Fruit fly (Drosophila melanogaster): ENCODE measurements around the gene Cyp12a5.

The Cyp12a5 gene

dm6 chr3R:19094039-19094438 lies 38.4 kb upstream of the Cyp12a5 start, which contains the start of gene cdi:
cdi (minus strand) TSS chr3R:19094270.
- TF ChIP-seq Dif (GFP tag; optimal IDR thresholded peaks at IDR 0.05; ENCODE audit: partially characterized antibody) = peak; percentile 10
- no peak for TF ChIP-seq fru (GFP tag; optimal IDR thresholded peaks at IDR 0.05)
- TF ChIP-seq CG32264 (GFP tag; optimal IDR thresholded peaks at IDR 0.05) = no peak
- peak; percentile 1 for TF ChIP-seq brk (GFP tag; optimal IDR thresholded peaks at IDR 0.05)
- no peak for TF ChIP-seq pan (optimal IDR thresholded peaks at IDR 0.05)
- no peak for TF ChIP-seq dmrt93B (GFP tag; optimal IDR thresholded peaks at IDR 0.05)
- TF ChIP-seq CG9705 (GFP tag; optimal IDR thresholded peaks at IDR 0.05) = no peak
- TF ChIP-seq GATAd (GFP tag; optimal IDR thresholded peaks at IDR 0.05) = no peak
- TF ChIP-seq Hr78 (GFP tag; optimal IDR thresholded peaks at IDR 0.05) = no peak
- no peak for TF ChIP-seq woc (GFP tag; optimal IDR thresholded peaks at IDR 0.05)
- no peak for TF ChIP-seq N (GFP tag; optimal IDR thresholded peaks at IDR 0.05)
- no peak for TF ChIP-seq OdsH (GFP tag; optimal IDR thresholded peaks at IDR 0.05)
- TF ChIP-seq Mio (GFP tag; optimal IDR thresholded peaks at IDR 0.05) = no peak
- no peak for TF ChIP-seq usp (GFP tag; optimal IDR thresholded peaks at IDR 0.05)
- TF ChIP-seq Hnf4 (GFP tag; optimal IDR thresholded peaks at IDR 0.05) = peak; percentile 58
- TF ChIP-seq Hr83 (GFP tag; optimal IDR thresholded peaks at IDR 0.05; ENCODE audit: poor library complexity, severe bottlenecking) = peak; percentile 77
- peak; percentile 39 for TF ChIP-seq Sp1 (GFP tag; optimal IDR thresholded peaks at IDR 0.05)
- TF ChIP-seq psq (GFP tag; optimal IDR thresholded peaks at IDR 0.05) = no peak
- TF ChIP-seq rgr (GFP tag; optimal IDR thresholded peaks at IDR 0.05) = peak; percentile 20
- TF ChIP-seq CrebA (GFP tag; optimal IDR thresholded peaks at IDR 0.05; ENCODE audit: borderline replicate concordance) = no peak
- no peak for TF ChIP-seq dl (GFP tag; optimal IDR thresholded peaks at IDR 0.05; ENCODE audit: insufficient read depth in 1 of 2, partially characterized antibody in 2 of 2)
- no peak for TF ChIP-seq Vsx2 (GFP tag; optimal IDR thresholded peaks at IDR 0.05; ENCODE audit: partially characterized antibody)
- TF ChIP-seq HLH106 (tag; optimal IDR thresholded peaks at IDR 0.05) = no peak
- TF ChIP-seq sv (GFP tag; optimal IDR thresholded peaks at IDR 0.05) = no peak
- TF ChIP-seq tai (GFP tag; optimal IDR thresholded peaks at IDR 0.05) = peak; percentile 61
- no peak for TF ChIP-seq lola (GFP tag; optimal IDR thresholded peaks at IDR 0.05)
- peak in 1 of 2 experiments; percentile 7 for TF ChIP-seq foxo (GFP tag; optimal IDR thresholded peaks at IDR 0.05)
- TF ChIP-seq Myc (optimal IDR thresholded peaks at IDR 0.05) = no peak
- TF ChIP-seq dsf (GFP tag; optimal IDR thresholded peaks at IDR 0.05; ENCODE audit: borderline replicate concordance) = no peak
- no peak for TF ChIP-seq sage (GFP tag; optimal IDR thresholded peaks at IDR 0.05)
- peak; percentile 36 for TF ChIP-seq h (GFP tag; optimal IDR thresholded peaks at IDR 0.05)
- no peak for TF ChIP-seq br (GFP tag; optimal IDR thresholded peaks at IDR 0.05)
- TF ChIP-seq Jra (GFP tag; optimal IDR thresholded peaks at IDR 0.05) = no peak
- TF ChIP-seq Rel (GFP tag; optimal IDR thresholded peaks at IDR 0.05) = no peak
- TF ChIP-seq Rel (tag; optimal IDR thresholded peaks at IDR 0.05) = peak; percentile 12
- no peak for TF ChIP-seq jim (GFP tag; optimal IDR thresholded peaks at IDR 0.05)
- no peak for TF ChIP-seq Abd-B (GFP tag; optimal IDR thresholded peaks at IDR 0.05)
- no peak for TF ChIP-seq Dfd (GFP tag; optimal IDR thresholded peaks at IDR 0.05)
- no peak for TF ChIP-seq ey (GFP tag; optimal IDR thresholded peaks at IDR 0.05)

dm6 chr3R:19094799-19095418 lies 37.5 kb upstream of the Cyp12a5 start, which contains the start of the genes mRpL55 and ATPsynD:
mRpL55 (minus strand) TSS chr3R:19094905.
ATPsynD (plus strand) TSS chr3R:19095000.
- TF ChIP-seq Jra (GFP tag; optimal IDR thresholded peaks at IDR 0.05) = no peak
- no peak for TF ChIP-seq fru (GFP tag; optimal IDR thresholded peaks at IDR 0.05)
- no peak for TF ChIP-seq sage (GFP tag; optimal IDR thresholded peaks at IDR 0.05)
- no peak for TF ChIP-seq Vsx2 (GFP tag; optimal IDR thresholded peaks at IDR 0.05; ENCODE audit: partially characterized antibody)
- TF ChIP-seq tai (GFP tag; optimal IDR thresholded peaks at IDR 0.05) = no peak
- TF ChIP-seq woc (GFP tag; optimal IDR thresholded peaks at IDR 0.05) = no peak
- no peak for TF ChIP-seq Mio (GFP tag; optimal IDR thresholded peaks at IDR 0.05)
- no peak for TF ChIP-seq CG32264 (GFP tag; optimal IDR thresholded peaks at IDR 0.05)
- no peak for TF ChIP-seq br (GFP tag; optimal IDR thresholded peaks at IDR 0.05)
- TF ChIP-seq OdsH (GFP tag; optimal IDR thresholded peaks at IDR 0.05) = no peak
- TF ChIP-seq GATAd (GFP tag; optimal IDR thresholded peaks at IDR 0.05) = no peak
- no peak for TF ChIP-seq psq (GFP tag; optimal IDR thresholded peaks at IDR 0.05)
- peak; percentile 19 for TF ChIP-seq Hnf4 (GFP tag; optimal IDR thresholded peaks at IDR 0.05)
- no peak for TF ChIP-seq lola (GFP tag; optimal IDR thresholded peaks at IDR 0.05)
- TF ChIP-seq jim (GFP tag; optimal IDR thresholded peaks at IDR 0.05) = no peak
- TF ChIP-seq N (GFP tag; optimal IDR thresholded peaks at IDR 0.05) = no peak
- no peak for TF ChIP-seq Hr78 (GFP tag; optimal IDR thresholded peaks at IDR 0.05)
- no peak for TF ChIP-seq CG9705 (GFP tag; optimal IDR thresholded peaks at IDR 0.05)
- TF ChIP-seq usp (GFP tag; optimal IDR thresholded peaks at IDR 0.05) = no peak
- no peak for TF ChIP-seq sv (GFP tag; optimal IDR thresholded peaks at IDR 0.05)
- TF ChIP-seq Rel (GFP tag; optimal IDR thresholded peaks at IDR 0.05) = no peak
- TF ChIP-seq Rel (tag; optimal IDR thresholded peaks at IDR 0.05) = peak; percentile 25
- no peak for TF ChIP-seq dsf (GFP tag; optimal IDR thresholded peaks at IDR 0.05; ENCODE audit: borderline replicate concordance)
- TF ChIP-seq foxo (GFP tag; optimal IDR thresholded peaks at IDR 0.05) = no peak
- TF ChIP-seq dmrt93B (GFP tag; optimal IDR thresholded peaks at IDR 0.05) = no peak
- TF ChIP-seq Sp1 (GFP tag; optimal IDR thresholded peaks at IDR 0.05) = no peak
- TF ChIP-seq brk (GFP tag; optimal IDR thresholded peaks at IDR 0.05) = no peak
- peak; percentile 14 for TF ChIP-seq Dif (GFP tag; optimal IDR thresholded peaks at IDR 0.05; ENCODE audit: partially characterized antibody)
- no peak for TF ChIP-seq Abd-B (GFP tag; optimal IDR thresholded peaks at IDR 0.05)
- peak; percentile 10 for TF ChIP-seq h (GFP tag; optimal IDR thresholded peaks at IDR 0.05)
- TF ChIP-seq Myc (optimal IDR thresholded peaks at IDR 0.05) = peak; percentile 8
- TF ChIP-seq HLH106 (tag; optimal IDR thresholded peaks at IDR 0.05) = peak; percentile 8
- no peak for TF ChIP-seq CrebA (GFP tag; optimal IDR thresholded peaks at IDR 0.05; ENCODE audit: borderline replicate concordance)
- TF ChIP-seq Hr83 (GFP tag; optimal IDR thresholded peaks at IDR 0.05; ENCODE audit: poor library complexity, severe bottlenecking) = no peak
- peak; percentile 28 for TF ChIP-seq rgr (GFP tag; optimal IDR thresholded peaks at IDR 0.05)
- no peak for TF ChIP-seq ey (GFP tag; optimal IDR thresholded peaks at IDR 0.05)
- TF ChIP-seq pan (optimal IDR thresholded peaks at IDR 0.05) = no peak
- no peak for TF ChIP-seq dl (GFP tag; optimal IDR thresholded peaks at IDR 0.05; ENCODE audit: insufficient read depth in 1 of 2, partially characterized antibody in 2 of 2)
- TF ChIP-seq Dfd (GFP tag; optimal IDR thresholded peaks at IDR 0.05) = no peak

All from whole organism, wandering third instar larva.